Fruit fly (Drosophila melanogaster) whole organism, embryonic: ENCODE measurements around the gene CG13893.

Source experiments
- CG14441 ChIP-seq: fragments of 200-800 bp; sonication (Bioruptor generic); IDR thresholded peaks from 2 replicates; pipeline ENCODE4 v1.3.6; 2022; ENCODE audit warnings: missing biosample characterization, missing genetic modification characterization
- CG17328 ChIP-seq: fragments of 200-800 bp; sonication (Bioruptor generic); IDR thresholded peaks from 2 replicates; pipeline ENCODE4 v1.3.6; 2022; ENCODE audit warnings: missing biosample characterization, missing genetic modification characterization
- Side ChIP-seq: fragments of 200-800 bp; sonication (Bioruptor generic); optimal IDR thresholded peaks from 2 replicates; lab custom pipeline; 2016; ENCODE audit warnings: missing biosample characterization, missing genetic modification characterization
- Xrp1 ChIP-seq: fragments of 200-800 bp; sonication (Bioruptor generic); IDR thresholded peaks from 2 replicates; pipeline ENCODE4 v1.3.6; 2022; ENCODE audit warnings: missing biosample characterization, missing genetic modification characterization
- yki ChIP-seq: fragments of >200 bp; optimal IDR thresholded peaks from 3 replicates; lab custom pipeline; 2018

DNA sequence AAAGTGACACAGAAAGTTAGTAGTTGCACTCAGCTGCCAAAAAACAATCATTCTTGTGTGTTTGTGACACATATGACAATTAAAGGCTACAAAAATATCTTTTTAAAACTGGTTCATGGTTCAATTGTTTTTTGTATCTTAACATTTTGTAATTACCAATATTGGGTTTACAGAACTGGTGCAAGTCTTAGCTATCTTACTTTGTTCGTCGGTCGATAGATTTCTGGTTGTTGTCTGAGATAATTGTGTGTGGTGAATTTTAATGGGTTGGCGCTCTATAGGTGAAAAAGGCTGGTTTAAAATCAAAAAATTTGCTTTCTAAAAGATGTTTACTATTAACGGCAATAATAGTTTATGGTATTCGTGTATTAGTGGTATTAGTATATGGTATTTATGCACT is 893 bp upstream of the CG13893 start:
- TF ChIP-seq Side (GFP tag; lab: Kevin White, UChicago) (no peak), yki (lab: Kevin White, UChicago) (no peak), CG17328 (GFP tag; lab: Robert Waterston, UW) (no peak), CG14441 (GFP tag; lab: Robert Waterston, UW) (no peak), Xrp1 (GFP tag; lab: Robert Waterston, UW) (no peak)
